Fruit fly (Drosophila melanogaster): ENCODE results near the gene CG7963.

- no peak for TF ChIP-seq Pif1B (GFP tag; optimal IDR thresholded peaks at IDR 0.05)
- no peak for TF ChIP-seq Ets98B (GFP tag; IDR thresholded peaks at IDR 0.05)
Observed at dm6 chr3R:8317215-8317614, 45.4 kb upstream of the CG7963 start, which contains the start of gene Ctr1B.
